Worm (Caenorhabditis elegans): ENCODE results near the gene spdl-1.
A peak's percentile ranks its signal among the peaks of the same experiment; 100 is the strongest.

The spdl-1 gene

DNA sequence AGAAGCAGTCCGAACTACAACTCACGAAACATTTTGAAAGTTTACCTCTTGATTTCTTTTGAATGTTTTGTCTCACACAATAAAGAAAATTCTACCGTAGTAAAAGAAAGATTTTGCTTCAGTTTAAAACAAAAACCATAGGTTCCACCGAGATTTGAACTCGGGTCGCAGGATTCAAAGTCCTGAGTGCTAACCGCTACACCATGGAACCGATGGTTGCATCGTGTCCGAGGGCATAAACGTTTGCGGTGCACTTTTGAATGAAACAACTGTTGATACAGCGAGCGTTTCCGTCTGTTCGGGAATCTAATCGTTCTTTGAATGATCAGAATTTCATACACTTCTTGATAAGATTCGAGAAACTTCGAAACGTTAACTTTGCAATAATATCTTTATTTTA lies 24.6 kb upstream of the spdl-1 start (continued):
- TF ChIP-seq ztf-18 (tag; optimal IDR thresholded peaks at IDR 0.05) (peak; percentile 59), hmg-1.2 (GFP tag; IDR thresholded peaks at IDR 0.05) (peak; percentile 65), sptf-2 (GFP tag; optimal IDR thresholded peaks at IDR 0.05) (no peak), snpc-1.1 (tag; optimal IDR thresholded peaks at IDR 0.05; ENCODE audit: insufficient read depth) (no peak), F22D6.2 (tag; optimal IDR thresholded peaks at IDR 0.05) (peak; percentile 38), zfh-2 (GFP tag; conservative IDR thresholded peaks at IDR 0.05) (no peak), F57C9.4 (tag; optimal IDR thresholded peaks at IDR 0.05) (no peak), ama-1 (optimal IDR thresholded peaks at IDR 0.05) (no peak), ama-1 (GFP tag; optimal IDR thresholded peaks at IDR 0.05) (peak in 1 of 2 experiments; percentile 31), somi-1 (GFP tag; optimal IDR thresholded peaks at IDR 0.05) (peak; percentile 30), lsl-1 (GFP tag; optimal IDR thresholded peaks at IDR 0.05) (peak; percentile 42), lin-35 (GFP tag; optimal IDR thresholded peaks at IDR 0.05) (peak in 1 of 3 experiments; percentile 10), attf-5 (GFP tag; optimal IDR thresholded peaks at IDR 0.05) (peak; percentile 61), repo-1 (tag; optimal IDR thresholded peaks at IDR 0.05) (peak; percentile 81), ets-4 (GFP tag; optimal IDR thresholded peaks at IDR 0.05) (no peak), F39B2.1 (GFP tag; IDR thresholded peaks at IDR 0.05) (no peak), nhr-179 (tag; optimal IDR thresholded peaks at IDR 0.05) (no peak), C17E4.6 (GFP tag; IDR thresholded peaks at IDR 0.05) (0 out of 2 replicates have a peak, but pooled peaks have one; percentile 48), dox-1 (GFP tag; IDR thresholded peaks at IDR 0.05) (peak; percentile 65; the same call in 1 of the 2 replicates), die-1 (tag; optimal IDR thresholded peaks at IDR 0.05) (peak; percentile 78), lin-26 (GFP tag; IDR thresholded peaks at IDR 0.05) (peak; percentile 83), tbp1 (GFP tag; optimal IDR thresholded peaks at IDR 0.05) (peak; percentile 92), ccch-3 (GFP tag; optimal IDR thresholded peaks at IDR 0.05) (no peak), ztf-3 (GFP tag; optimal IDR thresholded peaks at IDR 0.05) (peak; percentile 59), pha-4 (tag; optimal IDR thresholded peaks at IDR 0.05) (no peak), Y53G8AR.9 (GFP tag; conservative IDR thresholded peaks at IDR 0.05) (peak; percentile 63; the same call in 1 of the 2 replicates), egrh-3 (GFP tag; IDR thresholded peaks at IDR 0.05) (no peak), madf-3 (GFP tag; IDR thresholded peaks at IDR 0.05) (0 out of 2 replicates have a peak, but pooled peaks have one; percentile 25), Y53F4B.3 (GFP tag; IDR thresholded peaks at IDR 0.05) (0 out of 2 replicates have a peak, but pooled peaks have one; percentile 16), let-526 (GFP tag; IDR thresholded peaks at IDR 0.05) (0 out of 2 replicates have a peak, but pooled peaks have one; percentile 46), athp-1 (tag; optimal IDR thresholded peaks at IDR 0.05) (peak; percentile 51), snpc-1.3 (tag; optimal IDR thresholded peaks at IDR 0.05; ENCODE audit: insufficient read depth) (no peak), madf-6 (GFP tag; IDR thresholded peaks at IDR 0.05) (peak; percentile 70), B0019.2 (GFP tag; conservative IDR thresholded peaks at IDR 0.05) (no peak), K11D2.4 (GFP tag; IDR thresholded peaks at IDR 0.05) (no peak; the same call in 1 of the 2 replicates), ceh-79 (tag; optimal IDR thresholded peaks at IDR 0.05) (peak; percentile 54), Y79H2A.3 (GFP tag; conservative IDR thresholded peaks at IDR 0.05) (no peak), B0336.3 (GFP tag; IDR thresholded peaks at IDR 0.05) (peak; percentile 23; the same call in 1 of the 2 replicates), mes-4 (tag; optimal IDR thresholded peaks at IDR 0.05) (peak; percentile 8), Y56A3A.18 (GFP tag; IDR thresholded peaks at IDR 0.05) (0 out of 2 replicates have a peak, but pooled peaks have one; percentile 31), unc-62 (GFP tag; optimal IDR thresholded peaks at IDR 0.05) (no peak), atf-7 (tag; optimal IDR thresholded peaks at IDR 0.05) (peak; percentile 68), hsf-1 (GFP tag; IDR thresholded peaks at IDR 0.05) (peak; percentile 72), nhr-80 (tag; optimal IDR thresholded peaks at IDR 0.05) (peak; percentile 63), snpc-4 (GFP tag; optimal IDR thresholded peaks at IDR 0.05) (peak; percentile 53), snpc-4 (tag; optimal IDR thresholded peaks at IDR 0.05) (peak in 2 of 4 experiments; percentile 13 to 63), nhr-27 (tag; optimal IDR thresholded peaks at IDR 0.05) (no peak), nfyb-1 (GFP tag; IDR thresholded peaks at IDR 0.05) (peak; percentile 69; the same call in 1 of the 2 replicates), F23B12.7 (tag; optimal IDR thresholded peaks at IDR 0.05; ENCODE audit: insufficient read depth) (no peak)
